Fruit fly (Drosophila melanogaster) whole organism, embryonic: ENCODE data around the gene CG5516.

Source experiments
- CG14860 ChIP-seq: fragments of 200-800 bp; sonication (Bioruptor generic); IDR thresholded peaks from 3 replicates; pipeline ENCODE4 v1.3.6; 2022; ENCODE audit warnings: missing biosample characterization, missing genetic modification characterization; ENCODE audit not compliant: partially characterized antibody
- CG17568 ChIP-seq: fragments of 200-800 bp; sonication (Bioruptor generic); optimal IDR thresholded peaks from 2 replicates; lab custom pipeline; 2018; ENCODE audit warnings: missing biosample characterization, mild to moderate bottlenecking, missing genetic modification characterization, moderate library complexity
- CG2120 ChIP-seq: fragments of 200-800 bp; sonication (Bioruptor generic); optimal IDR thresholded peaks from 3 replicates; lab custom pipeline; 2016; ENCODE audit warnings: missing biosample characterization, missing genetic modification characterization
- CG30431 ChIP-seq: fragments of 200-800 bp; sonication (Bioruptor generic); optimal IDR thresholded peaks from 2 replicates; lab custom pipeline; 2017; ENCODE audit warnings: missing biosample characterization, missing genetic modification characterization
- CG6765 ChIP-seq: fragments of 200-800 bp; sonication (Bioruptor generic); optimal IDR thresholded peaks from 3 replicates; lab custom pipeline; 2017; ENCODE audit warnings: missing biosample characterization, mild to moderate bottlenecking, missing genetic modification characterization
- CG9932 ChIP-seq: fragments of 200-800 bp; sonication (Bioruptor generic); IDR thresholded peaks from 2 replicates; pipeline ENCODE4 v1.3.6; 2022; ENCODE audit warnings: missing biosample characterization, missing genetic modification characterization
- NC2β ChIP-seq: fragments of 200-800 bp; sonication (Bioruptor generic); optimal IDR thresholded peaks from 2 replicates; lab custom pipeline; 2016; ENCODE audit warnings: missing biosample characterization, missing genetic modification characterization
- Ptx1 ChIP-seq: fragments of 200-800 bp; sonication (Bioruptor generic); IDR thresholded peaks from 2 replicates; pipeline ENCODE4 v1.3.6; 2022; ENCODE audit warnings: missing biosample characterization, missing genetic modification characterization
- lola ChIP-seq, 3 experiments: fragments of >200 bp in 2 of 3; fragments of 200-800 bp in 1 of 3; sonication (Bioruptor generic) in 1 of 3; optimal IDR thresholded peaks; 2 replicates each; lab custom pipeline; 2017 to 2019; ENCODE audit warnings: missing biosample characterization in 3 of 3, missing genetic modification characterization in 3 of 3, mild to moderate bottlenecking in 1 of 3, moderate library complexity in 1 of 3
- lov ChIP-seq, 2 experiments: fragments of 200-800 bp in 1 of 2; fragments of >200 bp in 1 of 2; sonication (Bioruptor generic) in 1 of 2; IDR thresholded peaks in 1 of 2; optimal IDR thresholded peaks in 1 of 2; 2 replicates in 1 of 2; 3 replicates in 1 of 2; pipeline versions ENCODE4 v1.3.6 to Lab custom; 2017 to 2022; ENCODE audit warnings: missing biosample characterization in 1 of 2, missing genetic modification characterization in 1 of 2

dm6 chr3R:16011698-16012332, 48.1 kb downstream of the CG5516 start:
- no peak for TF ChIP-seq CG17568 (GFP tag; lab: Kevin White, UChicago)
- 0 out of 3 replicates have a peak, but pooled peaks have one; percentile 23 for TF ChIP-seq CG14860 (GFP tag; lab: Robert Waterston, UW)
- no peak for TF ChIP-seq CG30431 (GFP tag; lab: Kevin White, UChicago)
- no peak for TF ChIP-seq CG2120 (GFP tag; lab: Kevin White, UChicago)
- TF ChIP-seq CG6765 (GFP tag; lab: Kevin White, UChicago) = no peak
- no peak for TF ChIP-seq lov (optimal IDR thresholded peaks at IDR 0.05; lab: Kevin White, UChicago)
- TF ChIP-seq lov (GFP tag; IDR thresholded peaks at IDR 0.05; lab: Robert Waterston, UW) = no peak
- TF ChIP-seq NC2β (GFP tag; lab: Kevin White, UChicago) = no peak
- TF ChIP-seq Ptx1 (GFP tag; lab: Robert Waterston, UW) = no peak
- no peak for TF ChIP-seq CG9932 (GFP tag; lab: Robert Waterston, UW)
- no peak for TF ChIP-seq lola (GFP tag; optimal IDR thresholded peaks at IDR 0.05; lab: Kevin White, UChicago)
